Worm (Caenorhabditis elegans) whole organism, L3 larva: ENCODE results near the gene ugt-50.

Source experiments
- ZK546.5 ChIP-seq: sonication (generic microtip); optimal IDR thresholded peaks from 2 replicates; lab custom pipeline; 2017; ENCODE audit warnings: missing biosample characterization, missing genetic modification characterization
- aly-2 ChIP-seq: fragments of 150-350 bp; optimal IDR thresholded peaks from 2 replicates; lab custom pipeline; 2014; ENCODE audit warnings: missing biosample characterization, missing genetic modification characterization
- ama-1 ChIP-seq: fragments of 150-350 bp; optimal IDR thresholded peaks from 2 replicates; lab custom pipeline; 2018
- ceh-16 ChIP-seq: sonication (generic microtip); optimal IDR thresholded peaks from 2 replicates; lab custom pipeline; 2017; ENCODE audit warnings: missing biosample characterization, missing genetic modification characterization
- ceh-28 ChIP-seq: fragments of 150-350 bp; optimal IDR thresholded peaks from 2 replicates; lab custom pipeline; 2014; ENCODE audit warnings: missing biosample characterization, missing genetic modification reagents, missing genetic modification characterization
- ceh-82 ChIP-seq: fragments of 150-350 bp; optimal IDR thresholded peaks from 2 replicates; lab custom pipeline; 2014; ENCODE audit warnings: missing biosample characterization, missing genetic modification characterization
- ceh-9 ChIP-seq: sonication (generic microtip); optimal IDR thresholded peaks from 2 replicates; lab custom pipeline; 2018; ENCODE audit warnings: missing biosample characterization, missing genetic modification characterization
- daf-12 ChIP-seq: fragments of 150-350 bp; optimal IDR thresholded peaks from 2 replicates; lab custom pipeline; 2014; ENCODE audit warnings: missing biosample characterization, missing genetic modification reagents, missing genetic modification characterization
- egl-27 ChIP-seq: sonication (generic microtip); optimal IDR thresholded peaks from 4 replicates; lab custom pipeline; 2017; ENCODE audit warnings: missing biosample characterization, missing genetic modification reagents, missing genetic modification characterization
- elt-1 ChIP-seq: fragments of 150-350 bp; optimal IDR thresholded peaks from 2 replicates; lab custom pipeline; 2014; ENCODE audit warnings: missing biosample characterization, missing genetic modification characterization
- elt-2 ChIP-seq: sonication (generic microtip); optimal IDR thresholded peaks from 2 replicates; lab custom pipeline; 2016; ENCODE audit warnings: missing genetic modification reagents, mild to moderate bottlenecking, missing genetic modification characterization, missing compliant biosample characterization
- elt-3 ChIP-seq, 3 experiments: fragments of 150-350 bp in 1 of 3; sonication (generic microtip) in 2 of 3; optimal IDR thresholded peaks; 2 replicates in 2 of 3; 4 replicates in 1 of 3; lab custom pipeline; 2014 to 2017; ENCODE audit warnings: missing biosample characterization in 3 of 3, missing genetic modification characterization in 3 of 3
- eor-1 ChIP-seq, 2 experiments: fragments of 150-350 bp; optimal IDR thresholded peaks; 2 replicates each; lab custom pipeline; 2014 to 2018; ENCODE audit warnings: missing biosample characterization in 2 of 2, missing genetic modification characterization in 2 of 2
- fkh-10 ChIP-seq: sonication (generic microtip); optimal IDR thresholded peaks from 2 replicates; lab custom pipeline; 2017; ENCODE audit warnings: missing biosample characterization, missing genetic modification reagents, missing genetic modification characterization
- fos-1 ChIP-seq: fragments of 150-350 bp; optimal IDR thresholded peaks from 2 replicates; lab custom pipeline; 2014; ENCODE audit warnings: missing biosample characterization, missing genetic modification characterization
- hmg-11 ChIP-seq: sonication (generic microtip); optimal IDR thresholded peaks from 2 replicates; lab custom pipeline; 2016; ENCODE audit warnings: missing genetic modification characterization, missing compliant biosample characterization
- jun-1 ChIP-seq: fragments of 150-350 bp; optimal IDR thresholded peaks from 2 replicates; lab custom pipeline; 2014; ENCODE audit warnings: missing biosample characterization, missing genetic modification reagents, missing genetic modification characterization
- lin-15B ChIP-seq: fragments of 150-350 bp; optimal IDR thresholded peaks from 2 replicates; lab custom pipeline; 2014; ENCODE audit warnings: missing biosample characterization, missing genetic modification characterization
- lin-39 ChIP-seq: fragments of 150-350 bp; optimal IDR thresholded peaks from 2 replicates; lab custom pipeline; 2018; ENCODE audit warnings: missing biosample characterization, missing genetic modification reagents, missing genetic modification characterization
- lsy-12 ChIP-seq: sonication (generic microtip); optimal IDR thresholded peaks from 2 replicates; lab custom pipeline; 2016; ENCODE audit warnings: mild to moderate bottlenecking, missing genetic modification characterization, missing compliant biosample characterization
- mdl-1 ChIP-seq: fragments of 150-350 bp; optimal IDR thresholded peaks from 2 replicates; lab custom pipeline; 2014; ENCODE audit warnings: missing biosample characterization, missing genetic modification characterization
- mml-1 ChIP-seq: fragments of 150-350 bp; sonication (generic microtip); optimal IDR thresholded peaks from 3 replicates; lab custom pipeline; 2014; ENCODE audit warnings: missing biosample characterization, missing genetic modification characterization
- nfya-1 ChIP-seq: sonication (generic microtip); optimal IDR thresholded peaks from 2 replicates; lab custom pipeline; 2017; ENCODE audit warnings: missing genetic modification characterization, mild to moderate bottlenecking, missing compliant biosample characterization, antibody characterized with exemption, moderate library complexity; ENCODE audit not compliant: insufficient read depth
- nhr-12 ChIP-seq: fragments of 150-350 bp; optimal IDR thresholded peaks from 2 replicates; lab custom pipeline; 2014; ENCODE audit warnings: missing biosample characterization, missing genetic modification characterization
- nhr-23 ChIP-seq: fragments of 150-350 bp; optimal IDR thresholded peaks from 2 replicates; lab custom pipeline; 2014; ENCODE audit warnings: missing biosample characterization, missing genetic modification reagents, missing genetic modification characterization
- nhr-237 ChIP-seq: fragments of 150-350 bp; optimal IDR thresholded peaks from 2 replicates; lab custom pipeline; 2014; ENCODE audit warnings: missing biosample characterization, missing genetic modification characterization
- nhr-25 ChIP-seq: sonication (generic microtip); optimal IDR thresholded peaks from 2 replicates; lab custom pipeline; 2017; ENCODE audit warnings: missing biosample characterization, missing genetic modification characterization
- nhr-43 ChIP-seq: sonication (generic microtip); optimal IDR thresholded peaks from 2 replicates; lab custom pipeline; 2016; ENCODE audit warnings: mild to moderate bottlenecking, missing genetic modification characterization, missing compliant biosample characterization; ENCODE audit not compliant: poor library complexity, severe bottlenecking
- nhr-77 ChIP-seq: fragments of 150-350 bp; optimal IDR thresholded peaks from 2 replicates; lab custom pipeline; 2014; ENCODE audit warnings: missing biosample characterization, missing genetic modification characterization
- pha-4 ChIP-seq: fragments of 150-350 bp; optimal IDR thresholded peaks from 2 replicates; lab custom pipeline; 2014; ENCODE audit warnings: missing biosample characterization, missing genetic modification reagents, missing genetic modification characterization
- pqm-1 ChIP-seq: fragments of 150-350 bp; optimal IDR thresholded peaks from 2 replicates; lab custom pipeline; 2017; ENCODE audit warnings: missing biosample characterization, missing genetic modification characterization, inconsistent platforms
- sea-2 ChIP-seq: fragments of 150-350 bp; sonication (generic microtip); optimal IDR thresholded peaks from 4 replicates; lab custom pipeline; 2014; ENCODE audit warnings: missing biosample characterization, missing genetic modification reagents, missing genetic modification characterization
- skn-1 ChIP-seq: fragments of 150-350 bp; optimal IDR thresholded peaks from 2 replicates; lab custom pipeline; 2014; ENCODE audit warnings: missing biosample characterization, missing genetic modification characterization
- snpc-4 ChIP-seq: fragments of 150-350 bp; optimal IDR thresholded peaks from 2 replicates; lab custom pipeline; 2014; ENCODE audit warnings: missing biosample characterization, missing genetic modification characterization
- tbx-2 ChIP-seq: sonication (generic microtip); optimal IDR thresholded peaks from 2 replicates; lab custom pipeline; 2016; ENCODE audit warnings: mild to moderate bottlenecking, missing genetic modification characterization, missing compliant biosample characterization
- unc-39 ChIP-seq: sonication (generic microtip); optimal IDR thresholded peaks from 4 replicates; lab custom pipeline; 2017; ENCODE audit warnings: missing biosample characterization, missing genetic modification characterization
- zag-1 ChIP-seq: fragments of 150-350 bp; optimal IDR thresholded peaks from 2 replicates; lab custom pipeline; 2014; ENCODE audit warnings: missing biosample characterization, missing genetic modification characterization

ugt-50 gene

DNA sequence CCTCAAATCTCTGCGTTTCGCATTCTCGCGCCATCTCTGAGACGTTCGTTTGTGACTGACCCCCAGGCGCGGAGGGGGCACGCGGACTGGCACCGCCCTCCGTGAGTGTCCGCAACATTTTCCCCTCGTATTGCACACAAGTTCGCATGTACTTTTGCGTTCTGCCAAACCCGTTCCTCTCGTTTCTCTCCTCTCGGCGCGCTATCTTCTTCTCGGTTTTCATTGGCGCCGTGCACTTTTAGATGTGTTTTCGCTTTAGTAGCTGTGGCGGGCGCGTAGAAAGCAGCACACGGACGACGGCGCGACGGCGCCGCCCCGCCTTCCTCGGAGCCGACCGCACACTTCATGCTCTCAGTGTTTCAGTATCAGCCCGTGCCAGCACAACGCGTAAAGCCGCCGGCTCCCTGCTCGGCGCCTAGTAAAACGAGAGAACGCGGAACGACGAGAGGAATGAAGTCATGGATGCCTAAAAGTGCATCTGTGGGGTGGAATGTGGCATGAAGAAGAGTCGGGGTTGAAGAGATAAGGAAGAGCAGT is 36.0 kb upstream of the ugt-50 start:
- TF ChIP-seq fkh-10 (GFP tag; lab: Kevin White, UChicago) = no peak
- TF ChIP-seq jun-1 (tag; lab: Kevin White, UChicago) = peak; percentile 5
- TF ChIP-seq elt-2 (tag; lab: Kevin White, UChicago) = peak; percentile 64
- TF ChIP-seq nfya-1 (tag; lab: Kevin White, UChicago) = peak; percentile 67
- TF ChIP-seq lin-39 (tag; lab: Kevin White, UChicago) = peak; percentile 30
- no peak for TF ChIP-seq ceh-82 (tag; lab: Kevin White, UChicago)
- TF ChIP-seq fos-1 (tag; lab: Kevin White, UChicago) = peak; percentile 44
- TF ChIP-seq unc-39 = no peak
- peak; percentile 51 for TF ChIP-seq hmg-11 (tag; lab: Kevin White, UChicago)
- peak; percentile 70 for TF ChIP-seq tbx-2 (tag; lab: Kevin White, UChicago)
- TF ChIP-seq lsy-12 (tag; lab: Kevin White, UChicago) = peak; percentile 25
- TF ChIP-seq pqm-1 = peak; percentile 18
- peak; percentile 49 for TF ChIP-seq ama-1
- peak; percentile 6 for TF ChIP-seq ceh-28 (tag; lab: Kevin White, UChicago)
- peak; percentile 82 for TF ChIP-seq nhr-23
- TF ChIP-seq nhr-43 = peak; percentile 45
- no peak for TF ChIP-seq elt-1 (tag; lab: Kevin White, UChicago)
- TF ChIP-seq nhr-237 (tag; lab: Kevin White, UChicago) = no peak
- peak in 1 of 3 experiments; percentile 34 for TF ChIP-seq elt-3 (tag; optimal IDR thresholded peaks at IDR 0.05; lab: Kevin White, UChicago)
- peak; percentile 77 for TF ChIP-seq nhr-25 (tag; lab: Kevin White, UChicago)
- TF ChIP-seq snpc-4 (tag; lab: Kevin White, UChicago) = no peak

DNA sequence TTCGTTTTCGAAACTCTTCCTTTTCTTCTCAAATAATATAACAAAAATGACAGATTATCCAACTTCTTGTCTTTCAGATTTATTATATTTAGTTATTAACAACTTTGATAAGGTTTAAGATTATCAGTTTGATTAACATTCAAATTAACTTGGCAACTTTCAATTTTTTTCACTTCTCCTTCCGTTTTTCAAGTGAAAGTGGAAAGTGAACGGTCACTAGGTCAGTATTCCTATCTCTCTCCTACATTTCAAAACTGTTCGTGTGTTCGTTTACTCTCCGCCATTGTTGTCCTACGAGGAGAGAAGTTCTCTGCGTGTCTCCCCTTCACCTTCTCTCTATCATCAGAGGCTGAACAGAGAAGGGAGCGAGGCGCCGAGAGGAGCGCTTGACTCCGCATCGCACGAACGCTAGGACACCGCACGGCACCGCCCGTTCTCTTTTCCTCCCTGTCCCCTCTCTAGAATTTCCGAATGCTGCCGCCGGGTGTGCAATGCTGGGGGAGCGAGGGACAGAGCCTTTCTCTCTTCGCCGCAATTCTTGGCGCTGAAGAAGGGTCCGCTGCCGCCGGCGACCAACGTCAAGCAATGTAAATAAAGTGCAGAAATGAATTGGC is 34.8 kb upstream of the ugt-50 start:
- TF ChIP-seq nhr-12 (no peak), mdl-1 (no peak), ceh-82 (tag; lab: Kevin White, UChicago) (peak; percentile 12), ZK546.5 (tag; lab: Kevin White, UChicago) (no peak), elt-3 (tag; optimal IDR thresholded peaks at IDR 0.05; lab: Kevin White, UChicago) (no peak), fkh-10 (GFP tag; lab: Kevin White, UChicago) (peak; percentile 15), fos-1 (tag; lab: Kevin White, UChicago) (peak; percentile 22), nhr-43 (peak; percentile 28), lin-39 (tag; lab: Kevin White, UChicago) (peak; percentile 68), daf-12 (tag; lab: Kevin White, UChicago) (no peak), lsy-12 (tag; lab: Kevin White, UChicago) (no peak), aly-2 (tag; lab: Kevin White, UChicago) (no peak), tbx-2 (tag; lab: Kevin White, UChicago) (peak; percentile 63), skn-1 (tag; lab: Kevin White, UChicago) (no peak), egl-27 (tag; lab: Kevin White, UChicago) (no peak), eor-1 (tag; optimal IDR thresholded peaks at IDR 0.05; lab: Kevin White, UChicago) (no peak), nfya-1 (tag; lab: Kevin White, UChicago) (peak; percentile 81), elt-2 (tag; lab: Kevin White, UChicago) (peak; percentile 33), ama-1 (peak; percentile 36), unc-39 (no peak), nhr-77 (no peak), lin-15B (tag; lab: Kevin White, UChicago) (peak; percentile 4), zag-1 (tag; lab: Kevin White, UChicago) (no peak), ceh-9 (tag; lab: Kevin White, UChicago) (no peak), nhr-23 (peak; percentile 99), elt-1 (tag; lab: Kevin White, UChicago) (no peak), jun-1 (tag; lab: Kevin White, UChicago) (no peak), sea-2 (no peak), mml-1 (tag; lab: Kevin White, UChicago) (no peak), hmg-11 (tag; lab: Kevin White, UChicago) (peak; percentile 88), snpc-4 (tag; lab: Kevin White, UChicago) (peak; percentile 27), pha-4 (tag; lab: Kevin White, UChicago) (peak; percentile 47), pqm-1 (no peak), nhr-237 (tag; lab: Kevin White, UChicago) (no peak), ceh-16 (no peak)

DNA sequence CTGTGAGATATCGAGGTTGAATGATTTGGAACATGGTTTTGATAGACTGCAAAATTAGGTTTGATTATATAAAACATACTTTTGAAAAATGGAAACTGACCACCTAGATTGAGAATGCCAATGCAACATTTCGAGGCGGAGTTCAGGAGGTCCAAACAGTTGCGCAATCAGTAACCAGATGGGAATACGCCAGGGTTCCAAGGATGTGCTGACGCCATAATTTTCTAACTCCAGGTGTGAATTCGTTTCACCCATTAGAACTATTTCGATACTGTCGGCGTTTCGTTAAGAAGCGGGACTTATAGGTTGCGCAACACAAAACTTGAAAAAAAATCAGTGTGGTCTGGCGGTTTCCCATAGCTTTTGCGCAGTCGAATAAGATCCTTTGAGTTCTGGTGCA is 31.6 kb upstream of the ugt-50 start, which contains the start of gene C02B4.3:
Gene C02B4.3, minus strand, starts transcription at position 34 of the 400 bp plus-strand sequence.
- no peak for TF ChIP-seq egl-27 (tag; lab: Kevin White, UChicago)
